Fruit fly (Drosophila melanogaster) whole organism: ENCODE results near the gene CG7987.

Experiments used
- CG8478 ChIP-seq: fragments of >200 bp; optimal IDR thresholded peaks from 2 replicates; lab custom pipeline; 2018; ENCODE audit warnings: inconsistent platforms
- pan ChIP-seq: fragments of >200 bp; optimal IDR thresholded peaks from 2 replicates; lab custom pipeline; 2017
- psq ChIP-seq: fragments of >200 bp; optimal IDR thresholded peaks from 2 replicates; lab custom pipeline; 2017

- TF ChIP-seq pan (lab: Kevin White, UChicago) (no peak), psq (lab: Kevin White, UChicago) (no peak), CG8478 (lab: Kevin White, UChicago) (no peak)
These were observed 18.0 kb downstream of the CG7987 start, which contains the start of gene Pde6 for dm6 chr3R:14557480-14558354.
